Worm (Caenorhabditis elegans) whole organism, mixed stage, embryonic: ENCODE data around the gene cdc-48.1.
A peak's percentile ranks its signal among the peaks of the same experiment; 100 is the strongest.

Experiments
- M03D4.4 ChIP-seq: sonication (generic microtip); optimal IDR thresholded peaks from 2 replicates; lab custom pipeline; 2017; ENCODE audit warnings: mild to moderate bottlenecking, missing genetic modification characterization, missing compliant biosample characterization
- bed-3 ChIP-seq: fragments of 200-800 bp; sonication (Bioruptor generic); optimal IDR thresholded peaks from 3 replicates; lab custom pipeline; 2018; ENCODE audit warnings: mild to moderate bottlenecking, missing genetic modification characterization, moderate library complexity, missing compliant biosample characterization
- blmp-1 ChIP-seq: fragments of 150-350 bp; optimal IDR thresholded peaks from 2 replicates; lab custom pipeline; 2014; ENCODE audit warnings: missing biosample characterization, missing genetic modification characterization
- ceh-39 ChIP-seq: fragments of 150-350 bp; optimal IDR thresholded peaks from 2 replicates; lab custom pipeline; 2014; ENCODE audit warnings: missing biosample characterization, missing genetic modification characterization
- ceh-43 ChIP-seq: fragments of 200-800 bp; sonication (Bioruptor generic); optimal IDR thresholded peaks from 2 replicates; lab custom pipeline; 2018; ENCODE audit warnings: mild to moderate bottlenecking, missing genetic modification characterization, moderate library complexity, missing compliant biosample characterization
- ceh-83 ChIP-seq: fragments of 200-800 bp; sonication (Bioruptor generic); optimal IDR thresholded peaks from 2 replicates; lab custom pipeline; 2018; ENCODE audit warnings: mild to moderate bottlenecking, missing genetic modification characterization, missing compliant biosample characterization
- ces-1 ChIP-seq: fragments of 150-350 bp; optimal IDR thresholded peaks from 2 replicates; lab custom pipeline; 2014; ENCODE audit warnings: missing biosample characterization, missing genetic modification reagents, missing genetic modification characterization
- cnd-1 ChIP-seq: fragments of 200-800 bp; sonication (Bioruptor generic); optimal IDR thresholded peaks from 2 replicates; lab custom pipeline; 2018; ENCODE audit warnings: mild to moderate bottlenecking, missing genetic modification characterization, missing compliant biosample characterization
- drap-1 ChIP-seq: fragments of 200-800 bp; sonication (Bioruptor generic); optimal IDR thresholded peaks from 3 replicates; lab custom pipeline; 2018; ENCODE audit warnings: mild to moderate bottlenecking, missing genetic modification characterization, missing compliant biosample characterization
- elt-1 ChIP-seq: sonication (generic microtip); optimal IDR thresholded peaks from 2 replicates; lab custom pipeline; 2017; ENCODE audit warnings: missing genetic modification characterization, mild to moderate bottlenecking, missing compliant biosample characterization, antibody characterized with exemption, moderate library complexity, borderline replicate concordance; ENCODE audit not compliant: insufficient read depth
- flh-1 ChIP-seq: fragments of 200-800 bp; sonication (Bioruptor generic); optimal IDR thresholded peaks from 2 replicates; lab custom pipeline; 2018; ENCODE audit warnings: mild to moderate bottlenecking, missing genetic modification characterization, moderate library complexity, missing compliant biosample characterization
- ham-2 ChIP-seq: fragments of 200-800 bp; sonication (Bioruptor generic); optimal IDR thresholded peaks from 2 replicates; lab custom pipeline; 2018; ENCODE audit warnings: mild to moderate bottlenecking, missing genetic modification characterization, missing compliant biosample characterization
- hlh-1 ChIP-seq: fragments of 150-350 bp; optimal IDR thresholded peaks from 2 replicates; lab custom pipeline; 2014; ENCODE audit warnings: missing biosample characterization, missing genetic modification reagents, missing genetic modification characterization
- lin-13 ChIP-seq: fragments of 150-350 bp; optimal IDR thresholded peaks from 2 replicates; lab custom pipeline; 2014; ENCODE audit warnings: missing biosample characterization, missing genetic modification characterization
- lin-32 ChIP-seq: fragments of 200-800 bp; sonication (Bioruptor generic); optimal IDR thresholded peaks from 2 replicates; lab custom pipeline; 2018; ENCODE audit warnings: mild to moderate bottlenecking, missing genetic modification characterization, missing compliant biosample characterization
- lsy-2 ChIP-seq: fragments of 150-350 bp; optimal IDR thresholded peaks from 2 replicates; lab custom pipeline; 2014; ENCODE audit warnings: missing biosample characterization, missing genetic modification characterization
- mab-5 ChIP-seq: fragments of 150-350 bp; optimal IDR thresholded peaks from 2 replicates; lab custom pipeline; 2014; ENCODE audit warnings: missing biosample characterization, missing genetic modification characterization
- mep-1 ChIP-seq: fragments of 150-350 bp; optimal IDR thresholded peaks from 2 replicates; lab custom pipeline; 2017; ENCODE audit warnings: missing biosample characterization, missing genetic modification reagents, missing genetic modification characterization, inconsistent platforms
- nhr-12 ChIP-seq: fragments of 150-350 bp; optimal IDR thresholded peaks from 2 replicates; lab custom pipeline; 2014; ENCODE audit warnings: missing biosample characterization, missing genetic modification characterization
- nhr-237 ChIP-seq: fragments of 150-350 bp; optimal IDR thresholded peaks from 2 replicates; lab custom pipeline; 2014; ENCODE audit warnings: missing biosample characterization, missing genetic modification characterization
- pha-4 ChIP-seq: fragments of 150-350 bp; optimal IDR thresholded peaks from 2 replicates; lab custom pipeline; 2018; ENCODE audit warnings: missing biosample characterization, missing genetic modification reagents, missing genetic modification characterization
- sem-2 ChIP-seq: fragments of 200-800 bp; sonication (Bioruptor generic); optimal IDR thresholded peaks from 2 replicates; lab custom pipeline; 2018; ENCODE audit warnings: mild to moderate bottlenecking, missing genetic modification characterization, missing compliant biosample characterization
- snpc-4 ChIP-seq: fragments of 150-350 bp; optimal IDR thresholded peaks from 2 replicates; lab custom pipeline; 2014; ENCODE audit warnings: missing biosample characterization, missing genetic modification characterization
- sptf-1 ChIP-seq: sonication (generic microtip); optimal IDR thresholded peaks from 2 replicates; lab custom pipeline; 2017; ENCODE audit warnings: mild to moderate bottlenecking, missing genetic modification characterization, moderate library complexity, missing compliant biosample characterization
- tbx-8 ChIP-seq: fragments of 200-800 bp; sonication (Bioruptor generic); optimal IDR thresholded peaks from 2 replicates; lab custom pipeline; 2018; ENCODE audit warnings: mild to moderate bottlenecking, missing genetic modification characterization, moderate library complexity, missing compliant biosample characterization
- unc-120 ChIP-seq: sonication (generic microtip); optimal IDR thresholded peaks from 2 replicates; lab custom pipeline; 2017; ENCODE audit warnings: missing genetic modification characterization, missing compliant biosample characterization; ENCODE audit not compliant: poor library complexity, severe bottlenecking
- unc-39 ChIP-seq: fragments of 150-350 bp; optimal IDR thresholded peaks from 2 replicates; lab custom pipeline; 2014; ENCODE audit warnings: missing biosample characterization, missing genetic modification characterization
- unc-62 ChIP-seq: fragments of 150-350 bp; optimal IDR thresholded peaks from 2 replicates; lab custom pipeline; 2014; ENCODE audit warnings: missing biosample characterization, missing genetic modification reagents, missing genetic modification characterization
- zip-8 ChIP-seq: fragments of 150-350 bp; optimal IDR thresholded peaks from 2 replicates; lab custom pipeline; 2014; ENCODE audit warnings: missing biosample characterization, missing genetic modification characterization

The cdc-48.1 gene

ce11 chrII:10548778-10549671, 14.2 kb downstream of the cdc-48.1 start (continued):
- TF ChIP-seq elt-1 (tag; lab: Kevin White, UChicago) (no peak), flh-1 (GFP tag; lab: Kevin White, UChicago) (peak; percentile 22), M03D4.4 (tag; lab: Kevin White, UChicago) (no peak)
- TF ChIP-seq, all 35 proteins: peak for 19

DNA sequence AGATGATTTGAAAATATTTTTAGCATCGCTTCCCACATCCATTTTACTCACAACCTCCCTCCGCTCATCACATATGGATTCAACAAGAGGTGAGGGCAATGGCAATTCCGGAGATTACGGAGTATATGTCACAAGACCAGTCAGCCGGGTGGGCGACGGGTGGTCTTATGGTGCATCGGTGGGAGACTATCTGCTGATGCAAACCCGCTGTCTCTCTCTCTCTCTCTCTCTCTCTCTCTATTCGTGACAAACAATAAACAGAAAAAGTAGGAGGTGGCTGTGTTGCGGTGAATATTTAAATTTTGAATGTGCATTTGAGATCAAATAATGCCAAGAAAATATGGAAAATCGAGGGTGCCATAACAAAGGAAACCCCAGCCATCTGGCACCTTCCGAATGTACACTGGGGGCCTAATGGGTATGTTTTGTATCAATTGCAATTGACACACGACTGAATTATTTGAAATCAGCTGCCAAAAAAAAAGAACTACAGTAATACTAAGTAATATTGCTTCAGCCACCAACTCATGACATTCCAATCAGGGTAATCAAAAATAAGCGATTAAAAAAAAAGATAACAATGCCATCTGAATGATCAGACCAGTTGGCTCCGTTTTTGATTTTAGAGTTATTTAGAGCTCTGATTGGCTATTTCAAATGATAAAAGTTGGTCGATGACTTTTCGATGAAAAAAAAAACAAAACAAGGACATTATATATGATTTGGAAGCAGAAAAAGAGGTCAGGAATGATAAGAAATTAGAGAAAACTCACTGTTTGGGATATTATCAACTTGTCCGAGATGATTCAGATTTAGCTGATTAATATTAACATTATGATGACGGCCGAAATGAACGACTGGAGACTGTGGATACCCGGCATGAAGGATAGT, 15.2 kb downstream of the cdc-48.1 start:
- no peak for TF ChIP-seq pha-4
- TF ChIP-seq unc-39 (tag; lab: Kevin White, UChicago) = no peak
- no peak for TF ChIP-seq ceh-39 (tag; lab: Kevin White, UChicago)
- TF ChIP-seq ces-1 (GFP tag; lab: Kevin White, UChicago) = no peak
- no peak for TF ChIP-seq ceh-43 (GFP tag; lab: Kevin White, UChicago)
- TF ChIP-seq lsy-2 (tag; lab: Kevin White, UChicago) = no peak
- peak; percentile 56 for TF ChIP-seq cnd-1 (tag; lab: Kevin White, UChicago)
- TF ChIP-seq M03D4.4 (tag; lab: Kevin White, UChicago) = peak; percentile 5
- peak; percentile 11 for TF ChIP-seq sptf-1 (tag; lab: Kevin White, UChicago)
- TF ChIP-seq, all 35 proteins: peak for 3

ce11 chrII:10547311-10547710, 15.9 kb downstream of the cdc-48.1 start:
- no peak for TF ChIP-seq nhr-237 (tag; lab: Kevin White, UChicago)
- no peak for TF ChIP-seq nhr-12
- TF ChIP-seq elt-1 (tag; lab: Kevin White, UChicago) = no peak
- TF ChIP-seq mep-1 (tag; lab: Kevin White, UChicago) = no peak
- TF ChIP-seq blmp-1 (tag; lab: Kevin White, UChicago) = no peak
- TF ChIP-seq flh-1 (GFP tag; lab: Kevin White, UChicago) = no peak

DNA sequence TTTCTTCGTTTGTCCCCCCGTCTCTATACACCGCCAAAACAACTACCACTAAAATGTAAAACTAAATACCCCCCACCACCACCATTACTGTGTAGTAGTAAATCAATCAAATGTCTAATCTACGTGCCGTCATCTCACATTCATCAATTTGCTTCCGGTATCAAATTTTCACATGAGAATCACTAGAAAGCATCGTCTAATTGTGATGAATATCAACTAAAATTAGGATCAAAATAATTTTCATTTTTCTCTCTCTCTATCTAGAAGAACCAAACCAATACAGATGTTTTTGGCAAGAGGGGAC, 16.5 kb downstream of the cdc-48.1 start:
- no peak for TF ChIP-seq snpc-4 (tag; lab: Kevin White, UChicago)
- peak; percentile 76 for TF ChIP-seq unc-62 (GFP tag; lab: Kevin White, UChicago)

DNA sequence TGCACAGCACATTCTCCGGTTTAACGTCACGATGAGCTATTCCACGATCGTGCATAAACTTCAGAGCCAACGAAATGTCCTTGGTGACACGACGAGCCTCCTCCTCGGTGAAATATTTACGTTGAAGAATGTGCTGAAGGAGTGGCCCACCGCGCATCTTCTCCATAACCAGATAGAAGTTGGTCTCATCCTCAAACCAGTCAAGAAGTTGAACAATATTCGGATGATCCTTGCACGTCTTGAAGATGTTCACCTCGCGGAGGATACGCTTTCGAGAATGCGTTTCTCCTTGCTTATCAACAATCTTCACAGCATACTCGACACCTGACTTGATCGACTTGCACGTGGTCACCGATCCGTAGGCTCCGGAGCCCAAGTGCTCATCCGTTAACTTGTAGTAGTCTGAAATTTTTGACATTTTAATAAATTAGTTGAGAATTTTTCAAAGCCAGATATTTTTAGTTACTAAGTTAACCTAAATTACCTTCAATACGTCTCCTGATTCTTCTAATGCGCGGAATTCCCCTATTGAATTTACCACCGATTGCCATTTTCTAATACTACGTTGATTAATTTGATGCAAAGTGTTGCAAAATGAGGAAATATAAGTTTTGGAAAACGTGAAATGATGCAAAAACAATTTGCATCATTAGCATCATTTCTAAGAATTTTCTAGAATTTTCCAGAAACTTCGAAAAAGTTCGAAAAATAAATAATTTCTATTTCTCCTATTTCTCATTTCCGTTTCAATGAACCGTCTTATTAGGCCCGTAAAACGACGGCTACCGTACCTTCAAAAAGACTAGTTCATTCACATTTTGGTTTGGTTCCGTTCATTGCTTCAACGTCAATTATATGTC, 17.1 kb downstream of the cdc-48.1 start:
- no peak for TF ChIP-seq unc-120 (tag; lab: Kevin White, UChicago)

DNA sequence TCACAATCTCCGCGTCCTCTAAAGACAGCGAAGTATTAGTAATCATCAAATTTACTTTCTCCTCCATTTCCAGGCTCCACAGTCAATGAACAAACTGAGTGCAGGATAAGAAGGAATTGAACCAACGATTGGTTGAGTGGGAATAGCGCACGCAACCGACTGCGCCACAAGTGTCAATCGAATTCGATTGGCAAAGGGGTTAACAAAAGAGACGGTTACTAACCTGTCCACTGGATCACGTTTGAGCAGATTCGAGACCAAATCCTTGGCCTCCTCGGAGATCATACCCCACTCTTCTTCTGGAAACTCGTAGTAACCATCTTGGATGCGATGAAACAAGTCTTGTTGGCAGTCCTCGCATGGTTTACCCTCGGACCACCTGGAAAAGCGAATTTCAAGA, 18.0 kb downstream of the cdc-48.1 start:
- TF ChIP-seq sem-2 (GFP tag; lab: Kevin White, UChicago) (peak; percentile 17), zip-8 (no peak), tbx-8 (GFP tag; lab: Kevin White, UChicago) (peak; percentile 10), M03D4.4 (tag; lab: Kevin White, UChicago) (no peak), bed-3 (GFP tag; lab: Kevin White, UChicago) (no peak)

- TF ChIP-seq lin-32 (GFP tag; lab: Kevin White, UChicago) = no peak
- no peak for TF ChIP-seq ceh-43 (GFP tag; lab: Kevin White, UChicago)
- TF ChIP-seq drap-1 (GFP tag; lab: Kevin White, UChicago) = no peak
- TF ChIP-seq sem-2 (GFP tag; lab: Kevin White, UChicago) = no peak
- no peak for TF ChIP-seq mab-5 (tag; lab: Kevin White, UChicago)
- TF ChIP-seq ham-2 (GFP tag; lab: Kevin White, UChicago) = no peak
- TF ChIP-seq zip-8 = no peak
- TF ChIP-seq ceh-39 (tag; lab: Kevin White, UChicago) = no peak
- no peak for TF ChIP-seq pha-4
- no peak for TF ChIP-seq M03D4.4 (tag; lab: Kevin White, UChicago)
- TF ChIP-seq mep-1 (tag; lab: Kevin White, UChicago) = no peak
- TF ChIP-seq hlh-1 (tag; lab: Kevin White, UChicago) = no peak
- no peak for TF ChIP-seq ceh-83 (GFP tag; lab: Kevin White, UChicago)
- no peak for TF ChIP-seq lin-13 (tag; lab: Kevin White, UChicago)
- no peak for TF ChIP-seq flh-1 (GFP tag; lab: Kevin White, UChicago)
These were observed 18.8 kb downstream of the cdc-48.1 start for ce11 chrII:10544374-10544908.
